Worm (Caenorhabditis elegans): ENCODE measurements around the gene sra-9.
A peak's percentile ranks its signal among the peaks of the same experiment; 100 is the strongest.

The sra-9 gene

ce11 chrII:9554925-9555553 lies 22.9 kb downstream of the sra-9 start, which contains the start of gene F35H8.2:
Gene F35H8.2 (plus strand): TSS chrII:9555503.
- TF ChIP-seq xbp-1 (tag; optimal IDR thresholded peaks at IDR 0.05) (no peak), nhr-20 (tag; optimal IDR thresholded peaks at IDR 0.05) (peak; percentile 9), lin-35 (GFP tag; optimal IDR thresholded peaks at IDR 0.05) (peak in 1 of 2 experiments; percentile 25), grh-1 (GFP tag; IDR thresholded peaks at IDR 0.05) (peak; percentile 43; the same call in 1 of the 2 replicates), nhr-84 (tag; optimal IDR thresholded peaks at IDR 0.05) (no peak), unc-130 (tag; optimal IDR thresholded peaks at IDR 0.05) (peak; percentile 49), elt-3 (tag; optimal IDR thresholded peaks at IDR 0.05) (peak in 1 of 6 experiments; percentile 29), mdl-1 (tag; optimal IDR thresholded peaks at IDR 0.05) (no peak), nhr-85 (tag) (peak; percentile 77), blmp-1 (tag; optimal IDR thresholded peaks at IDR 0.05) (peak; percentile 79), fkh-10 (GFP tag; optimal IDR thresholded peaks at IDR 0.05) (no peak), lin-15B (tag; optimal IDR thresholded peaks at IDR 0.05) (no peak), mab-9 (GFP tag; IDR thresholded peaks at IDR 0.05) (no peak), mef-2 (tag; optimal IDR thresholded peaks at IDR 0.05) (no peak), aly-2 (tag; optimal IDR thresholded peaks at IDR 0.05) (no peak), alr-1 (tag; optimal IDR thresholded peaks at IDR 0.05; ENCODE audit: borderline replicate concordance) (no peak), lin-14 (GFP tag; optimal IDR thresholded peaks at IDR 0.05) (peak; percentile 45)

- TF ChIP-seq lsy-2 (tag; optimal IDR thresholded peaks at IDR 0.05), result no peak
- no peak for TF ChIP-seq grh-1 (GFP tag; IDR thresholded peaks at IDR 0.05)
- TF ChIP-seq F16B12.6 (tag; optimal IDR thresholded peaks at IDR 0.05), result no peak
- TF ChIP-seq alr-1 (tag; optimal IDR thresholded peaks at IDR 0.05; ENCODE audit: borderline replicate concordance), result no peak
- TF ChIP-seq snpc-4 (tag; optimal IDR thresholded peaks at IDR 0.05), result no peak
- no peak for TF ChIP-seq mef-2 (tag; optimal IDR thresholded peaks at IDR 0.05)
- TF ChIP-seq snu-23 (GFP tag; optimal IDR thresholded peaks at IDR 0.05), result no peak
- TF ChIP-seq nhr-85 (tag), result no peak
- no peak for TF ChIP-seq fkh-4 (tag; optimal IDR thresholded peaks at IDR 0.05; ENCODE audit: borderline replicate concordance)
- TF ChIP-seq xbp-1 (tag; optimal IDR thresholded peaks at IDR 0.05), result no peak
Observed at ce11 chrII:9556582-9556981, 24.5 kb downstream of the sra-9 start.

ce11 chrII:9557437-9558150 lies 25.5 kb downstream of the sra-9 start, which contains the start of gene zfp-2:
Gene zfp-2 (plus strand): TSS chrII:9557650.
- TF ChIP-seq hlh-4 (tag; optimal IDR thresholded peaks at IDR 0.05), result no peak
- TF ChIP-seq fkh-10 (GFP tag; optimal IDR thresholded peaks at IDR 0.05), result no peak
- no peak for TF ChIP-seq ztf-4 (tag; optimal IDR thresholded peaks at IDR 0.05)
- peak; percentile 5 for TF ChIP-seq nhr-20 (tag; optimal IDR thresholded peaks at IDR 0.05)
- TF ChIP-seq lin-14 (GFP tag; optimal IDR thresholded peaks at IDR 0.05), result no peak
- TF ChIP-seq C34B4.2 (tag; optimal IDR thresholded peaks at IDR 0.05), result no peak
- no peak for TF ChIP-seq F16B12.6 (tag; optimal IDR thresholded peaks at IDR 0.05)
- TF ChIP-seq pax-3 (tag; optimal IDR thresholded peaks at IDR 0.05), result no peak
- TF ChIP-seq nhr-76 (tag; optimal IDR thresholded peaks at IDR 0.05), result no peak
- no peak for TF ChIP-seq unc-30 (tag; optimal IDR thresholded peaks at IDR 0.05)
- TF ChIP-seq blmp-1 (tag; optimal IDR thresholded peaks at IDR 0.05), result peak; percentile 21
- TF ChIP-seq hpl-2 (GFP tag; optimal IDR thresholded peaks at IDR 0.05), result no peak
- no peak for TF ChIP-seq pqm-1 (tag; optimal IDR thresholded peaks at IDR 0.05)
- no peak for TF ChIP-seq isw-1 (GFP tag; IDR thresholded peaks at IDR 0.05)
- TF ChIP-seq jun-1 (tag; optimal IDR thresholded peaks at IDR 0.05), result no peak
- TF ChIP-seq pag-3 (tag; optimal IDR thresholded peaks at IDR 0.05; ENCODE audit: borderline replicate concordance, insufficient read depth), result no peak
- no peak for TF ChIP-seq aly-2 (tag; optimal IDR thresholded peaks at IDR 0.05)
- no peak for TF ChIP-seq aha-1 (tag; optimal IDR thresholded peaks at IDR 0.05)
- TF ChIP-seq snu-23 (GFP tag; optimal IDR thresholded peaks at IDR 0.05), result peak; percentile 26
- no peak for TF ChIP-seq ztf-11 (tag; optimal IDR thresholded peaks at IDR 0.05)
- TF ChIP-seq lir-3 (tag; optimal IDR thresholded peaks at IDR 0.05; ENCODE audit: poor library complexity), result no peak
- no peak for TF ChIP-seq alr-1 (tag; optimal IDR thresholded peaks at IDR 0.05; ENCODE audit: borderline replicate concordance)
- TF ChIP-seq zag-1 (tag; optimal IDR thresholded peaks at IDR 0.05), result no peak
- TF ChIP-seq lsy-2 (tag; optimal IDR thresholded peaks at IDR 0.05), result peak; percentile 12 to 57
- no peak for TF ChIP-seq nhr-12 (tag; optimal IDR thresholded peaks at IDR 0.05)
- TF ChIP-seq ceh-82 (tag; optimal IDR thresholded peaks at IDR 0.05), result peak in 1 of 3 experiments; percentile 0
- no peak for TF ChIP-seq nhr-77 (tag; optimal IDR thresholded peaks at IDR 0.05)
- TF ChIP-seq irx-1 (tag; optimal IDR thresholded peaks at IDR 0.05), result no peak
- TF ChIP-seq elt-3 (tag; optimal IDR thresholded peaks at IDR 0.05), result no peak
- TF ChIP-seq mef-2 (tag; optimal IDR thresholded peaks at IDR 0.05), result no peak
- no peak for TF ChIP-seq tlp-1 (tag; optimal IDR thresholded peaks at IDR 0.05)
- no peak for TF ChIP-seq fkh-8 (tag; optimal IDR thresholded peaks at IDR 0.05)
- no peak for TF ChIP-seq nhr-90 (tag; optimal IDR thresholded peaks at IDR 0.05; ENCODE audit: poor library complexity)
- no peak for TF ChIP-seq ceh-90 (tag; optimal IDR thresholded peaks at IDR 0.05)

Measured in whole organism, L1 larva.